Fruit fly (Drosophila melanogaster): ENCODE measurements around the gene beat-Vc.
"Not testable (repeated sequence)": the region's sequence is repeated elsewhere in the genome, so short reads cannot be mapped to it uniquely, and the experiment has no call there.

The beat-Vc gene

DNA sequence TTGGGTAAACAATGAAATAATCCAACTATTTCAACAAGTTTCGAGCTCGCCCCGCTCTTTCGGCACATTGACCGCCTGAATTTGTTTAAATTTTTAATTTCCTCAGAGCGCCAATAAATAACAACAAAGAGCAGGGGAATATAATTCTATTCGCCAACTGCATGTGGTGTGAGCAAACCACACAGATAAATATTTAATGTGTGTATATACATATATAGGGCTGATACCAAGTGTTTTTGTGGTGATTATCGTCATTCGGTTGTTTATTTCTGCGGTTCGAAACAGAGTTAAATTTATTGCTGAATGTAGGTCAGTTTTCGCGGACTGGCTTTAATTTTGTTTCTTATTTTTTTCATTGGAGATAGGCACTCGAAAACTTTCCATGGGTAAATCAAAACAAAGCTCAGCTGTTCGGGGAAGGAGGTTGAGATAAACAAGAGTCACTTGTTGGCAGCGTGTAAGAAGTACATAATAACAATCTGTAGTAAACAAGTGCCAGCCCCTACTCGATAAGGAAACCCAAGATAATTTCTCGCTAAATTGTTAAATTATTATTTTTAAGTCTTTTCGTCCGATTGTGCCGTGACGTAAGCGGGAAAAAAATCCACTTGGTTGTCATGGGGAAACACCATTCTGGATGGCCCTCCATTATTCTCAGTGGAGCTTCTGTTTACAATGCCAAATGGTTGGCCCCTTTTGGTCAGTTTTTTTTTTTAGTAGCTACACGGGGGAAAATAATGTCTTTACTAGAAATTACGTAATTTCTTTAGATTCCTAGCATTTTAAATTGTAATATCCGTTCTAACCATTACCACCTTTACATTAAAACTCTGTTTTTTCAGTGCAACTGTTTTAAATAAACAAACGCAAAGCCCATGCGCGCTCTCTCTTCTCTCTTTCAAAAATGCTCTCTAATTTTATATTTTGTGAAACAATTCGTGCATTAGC, 65.2 kb downstream of the beat-Vc start:
- TF ChIP-seq CTCF (optimal IDR thresholded peaks at IDR 0.05) (no peak), CG8478 (optimal IDR thresholded peaks at IDR 0.05) (no peak)

DNA sequence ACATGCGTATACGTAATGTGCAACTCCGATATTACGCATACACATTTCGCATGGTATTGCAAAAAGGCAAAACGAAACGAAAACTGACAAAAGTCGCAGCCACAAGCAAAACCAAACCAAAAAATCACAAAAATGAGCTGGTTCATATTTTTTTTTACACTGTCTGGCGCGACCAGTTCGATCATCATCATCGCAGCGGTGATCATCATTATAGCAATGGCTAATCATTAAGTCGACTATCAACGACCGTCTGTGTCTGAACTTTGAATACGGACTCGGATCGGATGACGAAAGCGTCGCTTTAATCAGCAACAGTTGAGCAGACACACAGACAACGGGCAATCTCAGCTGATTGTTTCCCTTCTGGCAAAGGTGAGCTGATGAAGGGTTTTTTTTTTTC, 66.1 kb downstream of the beat-Vc start:
- no peak for TF ChIP-seq CTCF (optimal IDR thresholded peaks at IDR 0.05)

DNA sequence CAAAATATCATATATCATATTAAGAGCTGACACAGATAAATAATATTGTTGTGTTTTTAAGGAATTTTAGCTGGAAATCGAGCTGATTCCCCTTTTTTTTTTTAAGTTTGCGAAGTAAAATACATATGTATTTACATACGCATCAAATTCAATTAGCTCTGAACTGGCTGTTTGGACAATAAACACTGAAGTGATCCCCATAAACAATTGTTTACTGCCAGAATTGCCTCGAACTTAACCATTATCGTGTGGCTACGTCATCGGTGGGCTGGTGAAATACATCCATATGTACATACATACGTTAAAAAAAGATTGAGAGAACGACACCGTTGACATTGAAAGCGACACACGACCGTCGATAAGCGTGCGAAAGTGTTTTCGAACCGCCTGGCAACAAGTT, 66.8 kb downstream of the beat-Vc start:
- TF ChIP-seq CG8478 (optimal IDR thresholded peaks at IDR 0.05) (no peak), CTCF (optimal IDR thresholded peaks at IDR 0.05) (no peak)

dm6 chr3R:12715253-12715652, 67.8 kb downstream of the beat-Vc start:
- TF ChIP-seq CTCF (optimal IDR thresholded peaks at IDR 0.05) (no peak), CG8478 (optimal IDR thresholded peaks at IDR 0.05) (no peak)

- TF ChIP-seq CTCF, CG8478 (optimal IDR thresholded peaks at IDR 0.05): not testable (repeated sequence)
Observed at dm6 chr3R:12712178-12713172, 70.5 kb downstream of the beat-Vc start, which contains the start of gene PolQ. Gene PolQ (minus strand): TSS chr3R:12712299.

DNA sequence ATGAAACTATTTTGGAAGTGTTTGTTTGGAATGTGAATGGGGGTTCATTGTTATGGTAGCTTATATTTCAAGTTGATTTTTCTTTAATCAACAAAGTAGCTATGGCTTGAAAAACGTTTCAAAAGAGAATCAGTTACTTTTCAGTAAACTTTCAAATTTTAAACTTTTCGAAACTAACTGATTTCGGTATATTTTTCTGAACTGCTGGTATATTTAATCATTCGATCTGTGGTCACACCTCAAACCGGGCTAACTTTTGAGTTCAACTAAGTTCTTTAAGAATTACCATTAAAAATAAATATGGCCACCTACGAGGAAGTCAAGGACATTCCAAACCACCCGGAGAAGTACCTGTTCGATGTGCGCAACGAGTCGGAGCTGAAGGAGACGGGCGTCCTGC, 78.2 kb downstream of the beat-Vc start, which contains the start of gene CG12279:
CG12279 (plus strand) TSS at position 234 of the 400 bp plus-strand sequence.
- TF ChIP-seq CTCF (optimal IDR thresholded peaks at IDR 0.05) (no peak), CG8478 (optimal IDR thresholded peaks at IDR 0.05) (no peak)

DNA sequence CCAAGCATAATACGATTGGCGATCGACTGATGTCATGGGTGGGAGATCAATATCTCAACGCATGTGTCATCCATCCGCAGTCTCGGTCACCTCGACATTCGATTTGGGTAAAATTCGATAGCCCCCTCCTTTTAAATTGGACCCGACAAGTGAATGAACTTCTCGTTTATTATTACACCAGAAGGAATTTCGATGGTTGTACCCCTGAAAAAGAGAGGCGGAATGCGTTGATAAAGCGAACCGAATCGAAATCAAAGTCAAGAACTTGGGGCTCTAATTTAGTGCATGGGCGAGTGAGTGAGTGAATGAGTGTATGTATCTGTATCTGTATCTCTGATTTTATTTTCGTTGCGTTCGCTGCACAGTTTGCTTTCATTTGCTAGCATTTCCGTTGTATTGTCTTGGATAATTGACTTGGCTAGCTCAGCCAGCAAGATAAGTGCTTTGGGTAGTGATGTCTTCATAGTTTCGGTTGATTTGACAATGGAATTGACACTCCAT, 81.0 kb downstream of the beat-Vc start:
- TF ChIP-seq CG8478 (optimal IDR thresholded peaks at IDR 0.05) (no peak), CTCF (optimal IDR thresholded peaks at IDR 0.05) (no peak)

- TF ChIP-seq CTCF (optimal IDR thresholded peaks at IDR 0.05) = no peak
- no peak for TF ChIP-seq CG8478 (optimal IDR thresholded peaks at IDR 0.05)
Observed at dm6 chr3R:12701257-12701656, 81.8 kb downstream of the beat-Vc start.

dm6 chr3R:12700454-12700853, 82.6 kb downstream of the beat-Vc start:
- no peak for TF ChIP-seq CG8478 (optimal IDR thresholded peaks at IDR 0.05)
- no peak for TF ChIP-seq CTCF (optimal IDR thresholded peaks at IDR 0.05)

DNA sequence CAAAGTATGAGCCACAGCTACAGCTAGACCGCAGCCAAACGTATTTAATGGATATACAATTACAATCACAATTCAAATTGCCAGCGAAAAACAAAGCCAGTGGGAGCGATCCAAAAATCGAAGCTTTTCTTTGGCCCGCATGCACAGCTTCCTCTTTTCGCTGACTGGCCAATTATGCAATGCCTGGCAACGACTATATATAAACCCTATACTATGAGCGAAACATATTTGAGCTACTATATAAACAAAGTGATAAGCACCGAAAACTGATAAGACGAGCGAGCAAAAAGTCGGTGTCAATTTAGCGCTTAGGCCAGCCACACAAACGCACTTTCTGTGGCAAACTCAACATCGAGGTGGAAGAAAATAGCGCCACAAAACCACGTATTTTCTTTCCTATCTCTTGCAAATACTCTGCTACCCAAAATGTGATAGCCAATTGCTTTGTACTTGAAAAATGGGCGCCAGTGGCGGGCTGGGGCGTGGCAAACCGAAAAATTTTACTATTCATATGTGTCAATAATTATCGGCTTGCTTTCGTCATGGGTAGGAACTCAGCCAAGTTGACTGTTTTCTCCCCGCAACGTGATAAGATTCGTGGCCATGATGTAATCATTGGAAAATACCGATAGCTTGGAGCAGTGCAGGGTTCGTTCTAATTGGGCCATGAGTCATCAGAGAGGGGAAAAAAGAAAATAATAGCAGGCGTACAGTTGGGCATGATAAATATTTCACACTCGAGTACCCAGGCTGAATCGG, 83.2 kb downstream of the beat-Vc start:
- TF ChIP-seq CG8478 (optimal IDR thresholded peaks at IDR 0.05) = no peak
- TF ChIP-seq CTCF (optimal IDR thresholded peaks at IDR 0.05) = no peak

DNA sequence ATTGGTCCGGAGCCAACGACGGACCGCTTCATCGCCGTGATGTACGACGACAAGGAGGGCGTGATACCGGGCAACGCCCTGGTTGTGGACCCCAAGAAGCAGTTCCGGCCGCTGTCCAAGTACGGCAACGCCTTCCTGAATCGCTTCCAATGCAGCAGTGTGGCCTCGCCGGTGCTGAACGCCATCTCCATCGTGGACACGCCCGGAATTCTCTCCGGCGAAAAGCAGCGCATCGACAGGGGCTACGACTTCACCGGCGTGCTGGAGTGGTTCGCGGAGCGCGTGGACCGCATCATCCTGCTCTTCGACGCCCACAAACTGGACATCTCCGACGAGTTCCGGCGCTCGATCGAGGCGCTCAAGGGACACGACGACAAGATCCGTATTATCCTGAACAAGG, 84.7 kb downstream of the beat-Vc start:
- TF ChIP-seq CG8478 (optimal IDR thresholded peaks at IDR 0.05) = no peak
- TF ChIP-seq CTCF (optimal IDR thresholded peaks at IDR 0.05) = no peak

- TF ChIP-seq CTCF (optimal IDR thresholded peaks at IDR 0.05) = no peak
- TF ChIP-seq CG8478 (optimal IDR thresholded peaks at IDR 0.05) = no peak
Observed at dm6 chr3R:12697571-12698039, 85.4 kb downstream of the beat-Vc start.

DNA sequence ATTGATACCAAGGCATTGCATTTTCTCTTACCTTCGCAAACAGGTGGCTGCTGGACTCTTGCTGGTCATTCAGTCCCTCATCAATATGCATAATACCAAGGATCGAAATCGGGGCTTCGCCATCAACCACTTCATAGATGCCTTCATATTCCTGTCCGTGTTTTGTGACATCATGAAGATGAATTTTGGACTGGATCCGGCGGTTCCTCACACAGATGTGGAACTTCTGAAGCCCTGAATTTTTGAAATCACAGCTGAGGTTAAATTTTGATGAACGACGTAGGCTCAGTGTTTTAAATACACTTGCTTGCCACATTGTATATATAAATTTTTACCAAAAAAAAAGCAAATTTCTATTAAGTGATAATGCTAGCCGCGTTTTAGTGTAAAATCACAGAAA, 86.0 kb downstream of the beat-Vc start, which contains the start of gene Past1:
Past1 (plus strand) TSS at position 301 of the 400 bp plus-strand sequence.
- TF ChIP-seq CG8478 (optimal IDR thresholded peaks at IDR 0.05) (no peak), CTCF (optimal IDR thresholded peaks at IDR 0.05) (no peak)

All from S2 (cell line).